Fruit fly (Drosophila melanogaster) Kc167 (cell line): ENCODE results near the gene pod1.

ENCODE experiments used
- Myc ChIP-seq: fragments of >200 bp; optimal IDR thresholded peaks from 2 replicates; lab custom pipeline; 2017; ENCODE audit warnings: missing external identifiers
- Sin3A ChIP-seq: fragments of >200 bp; optimal IDR thresholded peaks from 2 replicates; lab custom pipeline; 2018; ENCODE audit warnings: missing external identifiers
- h ChIP-seq: fragments of >200 bp; optimal IDR thresholded peaks from 3 replicates; lab custom pipeline; 2018; ENCODE audit warnings: missing external identifiers
- insv ChIP-seq: fragments of >200 bp; optimal IDR thresholded peaks from 3 replicates; lab custom pipeline; 2018; ENCODE audit warnings: missing external identifiers
- psq ChIP-seq: fragments of >200 bp; optimal IDR thresholded peaks from 2 replicates; lab custom pipeline; 2017; ENCODE audit warnings: missing external identifiers
- ttk ChIP-seq: sonication (Bioruptor generic); optimal IDR thresholded peaks from 2 replicates; lab custom pipeline; 2017; ENCODE audit warnings: missing external identifiers

dm6 chrX:6776274-6776673 lies 27.2 kb upstream of the pod1 start:
- TF ChIP-seq h (lab: Kevin White, UChicago) (no peak), insv (no peak), Myc (no peak), psq (lab: Kevin White, UChicago) (no peak), ttk (lab: Kevin White, UChicago) (no peak), Sin3A (lab: Kevin White, UChicago) (no peak)
